Worm (Caenorhabditis elegans): ENCODE results near the gene R07E5.5.

The R07E5.5 gene

ce11 chrIII:4419117-4419978 lies 22.1 kb downstream of the R07E5.5 start, which contains the start of the genes R07E5.7 and cku-80 (continued):
- TF ChIP-seq hlh-4 (tag; optimal IDR thresholded peaks at IDR 0.05), result no peak
- no peak for TF ChIP-seq fkh-10 (GFP tag; optimal IDR thresholded peaks at IDR 0.05)
- TF ChIP-seq ama-1 (optimal IDR thresholded peaks at IDR 0.05), result no peak
- no peak for TF ChIP-seq skn-1 (tag; optimal IDR thresholded peaks at IDR 0.05)
- peak; percentile 53 for TF ChIP-seq tbx-2 (tag; optimal IDR thresholded peaks at IDR 0.05)
- peak; percentile 54 for TF ChIP-seq swsn-7 (tag; optimal IDR thresholded peaks at IDR 0.05)
- peak; percentile 66 to 91 for TF ChIP-seq efl-1 (optimal IDR thresholded peaks at IDR 0.05)
- peak; percentile 90 to 99 for TF ChIP-seq efl-1 (GFP tag; optimal IDR thresholded peaks at IDR 0.05 in 1 of 2)
- TF ChIP-seq nhr-90 (tag; optimal IDR thresholded peaks at IDR 0.05; ENCODE audit: poor library complexity), result peak; percentile 55
- peak; percentile 44 for TF ChIP-seq snpc-4 (tag; optimal IDR thresholded peaks at IDR 0.05)
- TF ChIP-seq ceh-90 (tag; optimal IDR thresholded peaks at IDR 0.05), result no peak
- peak; percentile 75 for TF ChIP-seq nhr-85 (tag)
- no peak for TF ChIP-seq nhr-12 (tag; optimal IDR thresholded peaks at IDR 0.05)
- TF ChIP-seq lin-35 (GFP tag; optimal IDR thresholded peaks at IDR 0.05), result peak; percentile 84 to 95
- peak; percentile 40 for TF ChIP-seq dsc-1 (tag; optimal IDR thresholded peaks at IDR 0.05)
- peak; percentile 74 to 78 for TF ChIP-seq lsy-2 (tag; optimal IDR thresholded peaks at IDR 0.05)
- no peak for TF ChIP-seq ceh-63 (GFP tag; optimal IDR thresholded peaks at IDR 0.05)
- TF ChIP-seq mef-2 (tag; optimal IDR thresholded peaks at IDR 0.05), result no peak
- TF ChIP-seq ets-5 (GFP tag; IDR thresholded peaks at IDR 0.05), result no peak
- TF ChIP-seq nhr-19 (GFP tag; conservative IDR thresholded peaks at IDR 0.05), result peak; percentile 74
- peak; percentile 56 for TF ChIP-seq unc-130 (tag; optimal IDR thresholded peaks at IDR 0.05)
- peak; percentile 78 for TF ChIP-seq rnt-1 (tag; optimal IDR thresholded peaks at IDR 0.05)
- no peak for TF ChIP-seq zag-1 (tag; optimal IDR thresholded peaks at IDR 0.05)
- no peak for TF ChIP-seq fkh-4 (tag; optimal IDR thresholded peaks at IDR 0.05; ENCODE audit: borderline replicate concordance)
- TF ChIP-seq nhr-47 (tag; optimal IDR thresholded peaks at IDR 0.05), result peak; percentile 73
- peak; percentile 62 for TF ChIP-seq lin-15B (tag; optimal IDR thresholded peaks at IDR 0.05)
- no peak for TF ChIP-seq hpl-2 (GFP tag; optimal IDR thresholded peaks at IDR 0.05)
- TF ChIP-seq blmp-1 (tag; optimal IDR thresholded peaks at IDR 0.05), result peak; percentile 51
- TF ChIP-seq elt-3 (tag; optimal IDR thresholded peaks at IDR 0.05), result peak in 2 of 6 experiments; percentile 44 to 47
- no peak for TF ChIP-seq nhr-28 (tag; optimal IDR thresholded peaks at IDR 0.05)
- TF ChIP-seq lin-14 (GFP tag; optimal IDR thresholded peaks at IDR 0.05), result no peak
- TF ChIP-seq nhr-77 (tag; optimal IDR thresholded peaks at IDR 0.05), result peak; percentile 24
- TF ChIP-seq nhr-84 (tag; optimal IDR thresholded peaks at IDR 0.05), result no peak
- no peak for TF ChIP-seq zip-4 (GFP tag; optimal IDR thresholded peaks at IDR 0.05)
- TF ChIP-seq unc-30 (tag; optimal IDR thresholded peaks at IDR 0.05), result no peak
- no peak for TF ChIP-seq pag-3 (tag; optimal IDR thresholded peaks at IDR 0.05; ENCODE audit: borderline replicate concordance, insufficient read depth)
- TF ChIP-seq irx-1 (tag; optimal IDR thresholded peaks at IDR 0.05), result peak; percentile 42
- peak; percentile 70 for TF ChIP-seq C16A3.4 (tag; optimal IDR thresholded peaks at IDR 0.05)
- TF ChIP-seq dpl-1 (GFP tag; optimal IDR thresholded peaks at IDR 0.05), result peak; percentile 86 to 91 (median 90)
- TF ChIP-seq ceh-8 (GFP tag; optimal IDR thresholded peaks at IDR 0.05), result no peak
- peak; percentile 30 for TF ChIP-seq fkh-8 (tag; optimal IDR thresholded peaks at IDR 0.05)
- TF ChIP-seq mdl-1 (tag; optimal IDR thresholded peaks at IDR 0.05), result peak in 1 of 2 experiments; percentile 41
- peak; percentile 31 for TF ChIP-seq C04F5.9 (tag; optimal IDR thresholded peaks at IDR 0.05)
- no peak for TF ChIP-seq Y116A8C.19 (tag; optimal IDR thresholded peaks at IDR 0.05; ENCODE audit: borderline replicate concordance)
- peak; percentile 28 for TF ChIP-seq aha-1 (tag; optimal IDR thresholded peaks at IDR 0.05)
- TF ChIP-seq unc-98 (GFP tag; IDR thresholded peaks at IDR 0.05), result no peak

Measured in whole organism, L1 larva.